Worm (Caenorhabditis elegans): ENCODE results near the gene C33A12.4.

DNA sequence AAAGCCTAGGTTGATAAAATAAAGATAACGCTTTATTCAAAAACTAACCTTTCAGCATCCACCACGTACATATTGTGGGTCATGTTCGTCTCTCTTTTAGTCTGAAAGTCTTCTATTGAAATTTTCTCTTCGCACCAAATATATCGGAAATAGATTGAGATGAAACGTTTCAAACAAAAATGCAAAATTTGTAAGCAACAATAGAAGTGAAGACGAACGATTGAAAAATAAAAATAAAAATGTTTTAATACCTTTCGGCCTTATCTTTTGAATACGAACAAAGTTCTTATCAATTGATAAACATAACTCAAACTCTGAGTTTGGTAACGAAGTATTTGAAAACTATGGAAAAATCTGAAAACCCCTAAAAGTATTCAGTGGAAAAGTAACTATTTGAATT is 22.7 kb upstream of the C33A12.4 start, which contains the start of gene F56H11.2:
- no peak for TF ChIP-seq dao-5 (tag; optimal IDR thresholded peaks at IDR 0.05)
- no peak for TF ChIP-seq him-1 (tag; optimal IDR thresholded peaks at IDR 0.05)
- TF ChIP-seq W03F9.2 (tag; optimal IDR thresholded peaks at IDR 0.05) = no peak
